Fruit fly (Drosophila melanogaster) whole organism, adult: ENCODE data around the gene hdly.

Experiments used
- CG11617 ChIP-seq: fragments of 200-800 bp; sonication (Bioruptor generic); optimal IDR thresholded peaks from 2 replicates; lab custom pipeline; 2017; ENCODE audit warnings: mild to moderate bottlenecking, missing biosample characterization, missing genetic modification reagents, missing genetic modification characterization
- CG12768 ChIP-seq: fragments of 200-800 bp; sonication (Bioruptor generic); optimal IDR thresholded peaks from 2 replicates; lab custom pipeline; 2017; ENCODE audit warnings: missing biosample characterization, missing genetic modification characterization, mild to moderate bottlenecking, moderate library complexity, missing genetic modification reagents
- CG1620 ChIP-seq: fragments of 200-800 bp; sonication (Bioruptor generic); optimal IDR thresholded peaks from 2 replicates; lab custom pipeline; 2016; ENCODE audit warnings: missing biosample characterization, missing genetic modification characterization
- CG33017 ChIP-seq: fragments of 200-800 bp; sonication (Bioruptor generic); optimal IDR thresholded peaks from 2 replicates; lab custom pipeline; 2018; ENCODE audit warnings: missing biosample characterization, mild to moderate bottlenecking, missing genetic modification characterization, moderate library complexity
- CG7045 ChIP-seq: fragments of 200-800 bp; sonication (Bioruptor generic); optimal IDR thresholded peaks from 2 replicates; lab custom pipeline; 2017; ENCODE audit warnings: missing biosample characterization, mild to moderate bottlenecking, missing genetic modification characterization
- CG7101 ChIP-seq: fragments of 200-800 bp; sonication (Bioruptor generic); optimal IDR thresholded peaks from 2 replicates; lab custom pipeline; 2018; ENCODE audit warnings: missing biosample characterization, mild to moderate bottlenecking, missing genetic modification characterization, moderate library complexity
- Clk ChIP-seq: fragments of 200-800 bp; sonication (Bioruptor generic); optimal IDR thresholded peaks from 2 replicates; lab custom pipeline; 2017; ENCODE audit warnings: missing biosample characterization, missing genetic modification characterization
- Hr96 ChIP-seq: fragments of 200-800 bp; sonication (Bioruptor generic); optimal IDR thresholded peaks from 2 replicates; lab custom pipeline; 2016; ENCODE audit warnings: missing biosample characterization, missing genetic modification characterization
- Mnt ChIP-seq: fragments of 200-800 bp; sonication (Bioruptor generic); optimal IDR thresholded peaks from 2 replicates; lab custom pipeline; 2016; ENCODE audit warnings: missing biosample characterization, mild to moderate bottlenecking, missing genetic modification characterization
- cic ChIP-seq: fragments of 200-800 bp; sonication (Bioruptor generic); optimal IDR thresholded peaks from 2 replicates; lab custom pipeline; 2017; ENCODE audit warnings: missing biosample characterization, mild to moderate bottlenecking, missing genetic modification characterization, moderate library complexity
- ovo ChIP-seq: fragments of 200-800 bp; sonication (Bioruptor generic); optimal IDR thresholded peaks from 2 replicates; lab custom pipeline; 2016; ENCODE audit warnings: missing biosample characterization, missing genetic modification characterization
- pad ChIP-seq: fragments of 200-800 bp; sonication (Bioruptor generic); optimal IDR thresholded peaks from 3 replicates; lab custom pipeline; 2017; ENCODE audit warnings: missing biosample characterization, missing genetic modification characterization, mild to moderate bottlenecking, moderate library complexity, missing genetic modification reagents
- tj ChIP-seq: fragments of 200-800 bp; sonication (Bioruptor generic); optimal IDR thresholded peaks from 3 replicates; lab custom pipeline; 2017; ENCODE audit warnings: missing biosample characterization, mild to moderate bottlenecking, missing genetic modification characterization, moderate library complexity
- toe ChIP-seq: fragments of 200-800 bp; sonication (Bioruptor generic); optimal IDR thresholded peaks from 2 replicates; lab custom pipeline; 2016; ENCODE audit warnings: missing biosample characterization, missing genetic modification characterization

DNA sequence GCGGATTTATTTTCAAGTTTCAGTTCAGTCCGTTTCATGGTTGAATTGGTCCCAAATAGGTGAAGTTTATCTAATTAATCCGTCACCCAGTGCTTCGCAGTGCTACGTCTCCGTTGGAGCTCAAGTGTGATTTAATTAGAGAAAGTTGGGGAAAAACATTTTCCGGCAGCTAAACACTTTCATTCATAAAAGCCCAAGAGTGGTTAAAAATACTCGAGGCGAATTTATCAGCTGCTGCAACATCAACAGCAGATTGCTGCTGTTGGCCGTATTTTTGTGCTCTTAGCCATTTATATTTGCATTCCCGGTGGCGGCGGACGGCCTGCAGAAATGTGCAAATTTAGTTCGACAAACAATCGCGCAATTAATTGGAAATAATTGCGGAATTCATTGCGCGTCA is 12.4 kb upstream of the hdly start, which contains the start of gene Grik:
- TF ChIP-seq ovo (GFP tag; lab: Kevin White, UChicago), result no peak
- no peak for TF ChIP-seq CG12768 (GFP tag; lab: Kevin White, UChicago)
- no peak for TF ChIP-seq cic (GFP tag; lab: Kevin White, UChicago)
- no peak for TF ChIP-seq CG1620 (GFP tag; lab: Kevin White, UChicago)
- no peak for TF ChIP-seq Hr96
- TF ChIP-seq CG7045 (GFP tag; lab: Kevin White, UChicago), result no peak
- no peak for TF ChIP-seq CG7101 (tag; lab: Kevin White, UChicago)
- no peak for TF ChIP-seq Clk (GFP tag; lab: Kevin White, UChicago)
- no peak for TF ChIP-seq tj (GFP tag; lab: Kevin White, UChicago)
- no peak for TF ChIP-seq CG33017 (tag; lab: Kevin White, UChicago)
- no peak for TF ChIP-seq toe (GFP tag; lab: Kevin White, UChicago)
- no peak for TF ChIP-seq pad (GFP tag; lab: Kevin White, UChicago)
- TF ChIP-seq CG11617 (GFP tag; lab: Kevin White, UChicago), result no peak
- TF ChIP-seq Mnt (GFP tag; lab: Kevin White, UChicago), result no peak
